Fruit fly (Drosophila melanogaster) whole organism, pupa: ENCODE measurements around the gene Gr89a.

Experiments used
- CG10348 ChIP-seq: fragments of 200-800 bp; sonication (Bioruptor generic); IDR thresholded peaks from 2 replicates; pipeline ENCODE4 v1.3.6; 2022; ENCODE audit warnings: missing biosample characterization, missing genetic modification characterization
- CG12605 ChIP-seq: fragments of 200-800 bp; sonication (Bioruptor generic); IDR thresholded peaks from 2 replicates; pipeline ENCODE4 v1.3.6; 2022; ENCODE audit warnings: missing biosample characterization, missing genetic modification characterization
- CG13204 ChIP-seq: fragments of 200-800 bp; sonication (Bioruptor generic); optimal IDR thresholded peaks from 2 replicates; lab custom pipeline; 2018; ENCODE audit warnings: missing biosample characterization, mild to moderate bottlenecking, missing genetic modification characterization, moderate library complexity
- CG14655 ChIP-seq: fragments of 200-800 bp; sonication (Bioruptor generic); optimal IDR thresholded peaks from 3 replicates; lab custom pipeline; 2017; ENCODE audit warnings: mild to moderate bottlenecking, missing biosample characterization, missing genetic modification reagents, missing genetic modification characterization
- CG15710 ChIP-seq: fragments of 200-800 bp; sonication (Bioruptor generic); optimal IDR thresholded peaks from 2 replicates; lab custom pipeline; 2018; ENCODE audit warnings: missing biosample characterization, mild to moderate bottlenecking, missing genetic modification characterization, moderate library complexity
- CG17806 ChIP-seq: fragments of 200-800 bp; sonication (Bioruptor generic); optimal IDR thresholded peaks from 2 replicates; lab custom pipeline; 2018; ENCODE audit warnings: missing biosample characterization, mild to moderate bottlenecking, missing genetic modification characterization, moderate library complexity
- CG32121 ChIP-seq: fragments of 200-800 bp; sonication (Bioruptor generic); IDR thresholded peaks from 2 replicates; pipeline ENCODE4 v1.3.6; 2022; ENCODE audit warnings: missing biosample characterization, missing genetic modification characterization
- CG34367 ChIP-seq: fragments of 200-800 bp; sonication (Bioruptor generic); optimal IDR thresholded peaks from 2 replicates; lab custom pipeline; 2018; ENCODE audit warnings: missing biosample characterization, mild to moderate bottlenecking, missing genetic modification characterization
- CG4496 ChIP-seq: fragments of 200-800 bp; sonication (Bioruptor generic); IDR thresholded peaks from 3 replicates; pipeline ENCODE4 v1.3.6; 2022; ENCODE audit warnings: missing biosample characterization, missing genetic modification characterization
- CG8159 ChIP-seq: fragments of 200-800 bp; sonication (Bioruptor generic); optimal IDR thresholded peaks from 3 replicates; lab custom pipeline; 2018; ENCODE audit warnings: missing biosample characterization, mild to moderate bottlenecking, missing genetic modification characterization, moderate library complexity
- CG8301 ChIP-seq: fragments of 200-800 bp; sonication (Bioruptor generic); optimal IDR thresholded peaks from 2 replicates; lab custom pipeline; 2018; ENCODE audit warnings: missing biosample characterization, mild to moderate bottlenecking, missing genetic modification characterization
- CG9948 ChIP-seq: fragments of 200-800 bp; sonication (Bioruptor generic); optimal IDR thresholded peaks from 2 replicates; lab custom pipeline; 2018; ENCODE audit warnings: missing biosample characterization, mild to moderate bottlenecking, missing genetic modification characterization, moderate library complexity
- D1 ChIP-seq: fragments of 200-800 bp; sonication (Bioruptor generic); optimal IDR thresholded peaks from 2 replicates; lab custom pipeline; 2018; ENCODE audit warnings: missing biosample characterization, mild to moderate bottlenecking, missing genetic modification characterization, moderate library complexity
- EcR ChIP-seq: fragments of 200-800 bp; sonication (Bioruptor generic); optimal IDR thresholded peaks from 3 replicates; lab custom pipeline; 2019; ENCODE audit warnings: missing biosample characterization, missing genetic modification characterization, mild to moderate bottlenecking, moderate library complexity, missing genetic modification reagents
- Ets98B ChIP-seq: fragments of 200-800 bp; sonication (Bioruptor generic); IDR thresholded peaks from 2 replicates; pipeline ENCODE4 v1.3.6; 2022; ENCODE audit warnings: missing biosample characterization, missing genetic modification characterization
- Pif1A ChIP-seq: fragments of 200-800 bp; sonication (Bioruptor generic); optimal IDR thresholded peaks from 3 replicates; lab custom pipeline; 2016; ENCODE audit warnings: missing biosample characterization, missing genetic modification characterization
- Pif1B ChIP-seq: fragments of 200-800 bp; sonication (Bioruptor generic); optimal IDR thresholded peaks from 3 replicates; lab custom pipeline; 2016; ENCODE audit warnings: missing biosample characterization, missing genetic modification characterization
- Snoo ChIP-seq: fragments of 200-800 bp; sonication (Bioruptor generic); optimal IDR thresholded peaks from 3 replicates; lab custom pipeline; 2017; ENCODE audit warnings: missing biosample characterization, mild to moderate bottlenecking, missing genetic modification characterization, inconsistent platforms
- fd96Ca ChIP-seq: fragments of 200-800 bp; sonication (Bioruptor generic); IDR thresholded peaks from 3 replicates; pipeline ENCODE4 v1.3.6; 2022; ENCODE audit warnings: missing biosample characterization, missing genetic modification characterization
- gl ChIP-seq: fragments of 200-800 bp; sonication (Bioruptor generic); optimal IDR thresholded peaks from 2 replicates; lab custom pipeline; 2018; ENCODE audit warnings: missing biosample characterization, mild to moderate bottlenecking, missing genetic modification characterization
- rn ChIP-seq: fragments of 200-800 bp; sonication (Bioruptor generic); IDR thresholded peaks from 2 replicates; pipeline ENCODE4 v1.3.6; 2022; ENCODE audit warnings: missing biosample characterization, missing genetic modification characterization

The Gr89a gene

DNA sequence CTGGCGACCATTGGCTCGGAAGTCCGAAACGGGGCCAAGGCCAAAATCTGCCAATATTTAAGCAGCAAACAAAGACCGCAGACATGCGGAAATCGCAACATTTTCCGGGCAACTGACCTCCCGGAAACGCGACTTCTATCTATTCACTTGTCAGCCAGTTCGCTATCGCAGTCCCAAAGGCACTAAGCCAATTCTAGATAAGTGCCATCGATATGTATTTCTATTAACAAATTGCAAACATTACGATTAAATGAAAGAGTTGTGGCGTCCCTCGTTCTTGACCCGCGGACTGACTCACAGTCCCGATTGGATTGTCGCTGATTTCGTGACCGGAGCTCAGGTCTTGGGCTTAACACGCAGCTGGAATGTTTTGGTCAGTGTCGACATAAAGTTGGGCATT, at the start of gene Gr89a:
Gene Gr89a, minus strand, starts transcription at position 101 of the 400 bp plus-strand sequence.
- TF ChIP-seq CG8159 (tag; lab: Kevin White, UChicago): no peak
- TF ChIP-seq CG32121: no peak
- TF ChIP-seq Ets98B: no peak
- TF ChIP-seq gl (tag; lab: Kevin White, UChicago): no peak
- TF ChIP-seq CG10348: no peak
- TF ChIP-seq Snoo (tag; lab: Kevin White, UChicago): no peak
- TF ChIP-seq CG9948: no peak
- TF ChIP-seq CG14655: no peak
- no peak for TF ChIP-seq D1 (tag; lab: Kevin White, UChicago)
- no peak for TF ChIP-seq EcR
- no peak for TF ChIP-seq CG34367 (tag; lab: Kevin White, UChicago)
- TF ChIP-seq CG17806 (tag; lab: Kevin White, UChicago): no peak
- no peak for TF ChIP-seq CG12605 (GFP tag; lab: Robert Waterston, UW)
- no peak for TF ChIP-seq Pif1B

DNA sequence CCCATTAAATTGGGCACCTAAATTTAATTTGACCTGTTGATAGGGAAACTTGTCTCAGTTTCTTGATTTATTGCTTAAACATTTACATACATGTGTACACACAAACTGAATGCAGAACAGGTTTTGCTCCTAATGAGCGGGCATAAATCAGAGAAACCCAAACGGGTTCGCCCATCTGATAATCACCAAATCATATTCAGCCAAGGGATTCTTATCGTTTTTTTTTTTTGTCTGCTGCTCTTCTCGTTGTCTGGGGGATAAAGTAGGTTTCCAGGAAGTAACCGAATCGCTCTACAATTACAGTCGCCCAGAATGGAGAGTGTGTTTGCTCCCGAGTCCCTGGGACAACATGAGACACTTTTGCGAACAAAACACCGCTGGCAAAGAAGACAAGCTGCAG, 46.9 kb upstream of the Gr89a start:
- no peak for TF ChIP-seq Ets98B
- no peak for TF ChIP-seq CG13204 (GFP tag; lab: Kevin White, UChicago)
- TF ChIP-seq D1 (tag; lab: Kevin White, UChicago): no peak
- no peak for TF ChIP-seq CG32121
- no peak for TF ChIP-seq CG10348
- no peak for TF ChIP-seq Pif1B
- TF ChIP-seq CG15710 (tag; lab: Kevin White, UChicago): no peak
- TF ChIP-seq CG12605 (GFP tag; lab: Robert Waterston, UW): no peak
- TF ChIP-seq CG8301: no peak
- no peak for TF ChIP-seq gl (tag; lab: Kevin White, UChicago)
- TF ChIP-seq CG17806 (tag; lab: Kevin White, UChicago): no peak
- no peak for TF ChIP-seq Snoo (tag; lab: Kevin White, UChicago)
- no peak for TF ChIP-seq CG4496 (GFP tag; lab: Robert Waterston, UW)
- no peak for TF ChIP-seq rn (GFP tag; lab: Robert Waterston, UW)
- TF ChIP-seq CG14655: no peak
- TF ChIP-seq Pif1A (GFP tag; lab: Kevin White, UChicago): no peak
- TF ChIP-seq CG9948: no peak
- TF ChIP-seq EcR: no peak
- TF ChIP-seq CG8159 (tag; lab: Kevin White, UChicago): no peak
- TF ChIP-seq CG34367 (tag; lab: Kevin White, UChicago): no peak

DNA sequence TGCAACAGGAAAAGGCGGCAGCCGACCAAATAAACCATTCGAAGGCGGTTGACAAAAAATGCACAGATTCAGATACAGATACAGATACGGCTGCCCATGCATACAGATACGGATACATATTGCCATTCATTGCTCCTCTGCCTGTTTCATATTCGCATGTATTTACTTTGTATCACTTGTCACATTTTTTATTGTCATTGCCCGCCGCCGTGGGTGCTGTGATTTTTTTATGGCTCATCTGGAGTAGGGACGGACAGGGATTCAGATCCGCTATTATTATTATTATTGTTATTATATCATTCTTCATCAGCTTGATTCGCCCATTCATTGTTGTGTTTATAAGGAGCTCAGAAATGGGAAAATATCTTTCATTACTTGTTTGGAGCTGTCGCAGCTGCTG, 43.8 kb upstream of the Gr89a start:
- TF ChIP-seq CG15710 (tag; lab: Kevin White, UChicago) (no peak), rn (GFP tag; lab: Robert Waterston, UW) (no peak), CG8301 (no peak), Snoo (tag; lab: Kevin White, UChicago) (no peak), CG4496 (GFP tag; lab: Robert Waterston, UW) (no peak), EcR (peak; percentile 25)

DNA sequence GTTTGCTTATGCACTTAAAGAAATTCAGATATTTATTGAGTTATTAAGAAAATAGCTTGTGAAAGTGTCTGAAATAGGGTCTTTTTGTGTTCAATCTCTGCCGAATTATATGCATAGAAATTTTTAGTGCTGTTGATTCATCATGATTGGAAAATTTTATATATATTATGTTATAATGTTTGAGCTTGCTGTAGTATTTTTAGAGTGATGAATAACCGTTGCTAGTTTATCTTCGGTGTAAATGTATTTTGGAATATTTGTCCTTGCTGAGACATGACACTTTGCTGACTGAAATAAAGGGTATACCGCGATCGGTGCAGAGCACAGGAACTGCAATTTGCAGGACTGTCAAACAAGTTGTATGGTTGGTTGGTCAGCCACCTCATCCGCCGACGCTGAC, 43.2 kb upstream of the Gr89a start:
- TF ChIP-seq CG14655 (peak; percentile 44), CG32121 (no peak), fd96Ca (GFP tag; lab: Robert Waterston, UW) (no peak), Pif1A (GFP tag; lab: Kevin White, UChicago) (peak; percentile 23), Ets98B (no peak), CG34367 (tag; lab: Kevin White, UChicago) (peak; percentile 20), CG8301 (peak; percentile 37), CG9948 (peak; percentile 40), CG15710 (tag; lab: Kevin White, UChicago) (peak; percentile 44), Snoo (tag; lab: Kevin White, UChicago) (no peak), CG13204 (GFP tag; lab: Kevin White, UChicago) (no peak), CG17806 (tag; lab: Kevin White, UChicago) (peak; percentile 63), CG8159 (tag; lab: Kevin White, UChicago) (peak; percentile 64)

DNA sequence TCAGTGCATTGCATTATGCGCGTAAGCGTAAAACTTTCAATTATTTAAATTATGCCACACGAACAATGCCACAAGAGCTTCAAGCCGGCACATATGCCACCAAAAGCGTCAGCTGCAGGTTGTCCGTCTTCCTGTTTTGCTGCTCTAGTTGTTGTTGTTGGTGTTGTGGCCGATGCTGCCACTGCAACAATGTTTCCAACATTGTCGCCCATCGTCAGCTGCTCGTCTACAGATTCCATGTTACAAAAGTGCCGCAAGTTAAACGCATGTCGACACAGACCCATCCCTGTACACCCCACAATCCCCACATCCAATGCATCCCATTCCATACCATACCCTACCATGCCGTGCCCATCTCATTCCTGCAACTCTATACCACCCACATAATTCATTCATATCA, 42.5 kb upstream of the Gr89a start:
- no peak for TF ChIP-seq CG32121
- no peak for TF ChIP-seq Snoo (tag; lab: Kevin White, UChicago)
- TF ChIP-seq, all 21 proteins: peak for 0

DNA sequence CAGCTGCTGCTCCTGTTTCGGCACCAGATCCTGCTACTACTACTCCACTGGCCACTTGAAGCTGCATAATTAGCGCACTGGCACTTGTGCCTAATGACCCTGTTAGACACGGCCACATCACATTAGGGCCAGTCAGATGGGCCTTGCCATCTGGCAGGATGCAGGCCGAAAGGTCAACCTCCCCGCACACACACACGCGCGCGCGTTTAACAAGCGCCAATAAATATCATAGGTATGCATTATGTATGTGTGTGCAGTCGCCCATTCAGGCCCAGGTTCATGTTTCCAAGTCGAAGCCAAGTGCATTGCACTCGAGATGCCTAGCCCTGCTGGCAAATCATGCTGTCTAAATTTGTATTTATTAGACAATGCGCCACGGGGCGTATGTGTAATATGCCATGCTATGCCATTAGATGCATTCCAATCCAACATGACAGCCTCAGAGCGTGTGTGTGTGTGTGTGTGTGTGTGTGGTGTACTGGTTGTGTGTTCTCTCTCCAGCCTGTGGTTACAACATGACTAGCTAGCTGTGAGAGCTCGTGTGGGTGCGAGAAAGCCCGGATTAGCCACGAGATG, 40.2 kb upstream of the Gr89a start:
- TF ChIP-seq CG4496 (GFP tag; lab: Robert Waterston, UW) (no peak), CG8301 (no peak), Pif1A (GFP tag; lab: Kevin White, UChicago) (no peak), CG8159 (tag; lab: Kevin White, UChicago) (no peak), CG9948 (no peak), fd96Ca (GFP tag; lab: Robert Waterston, UW) (no peak), Snoo (tag; lab: Kevin White, UChicago) (no peak), D1 (tag; lab: Kevin White, UChicago) (no peak), CG17806 (tag; lab: Kevin White, UChicago) (no peak), CG32121 (no peak), CG15710 (tag; lab: Kevin White, UChicago) (no peak), CG14655 (no peak), CG34367 (tag; lab: Kevin White, UChicago) (no peak), EcR (no peak)

DNA sequence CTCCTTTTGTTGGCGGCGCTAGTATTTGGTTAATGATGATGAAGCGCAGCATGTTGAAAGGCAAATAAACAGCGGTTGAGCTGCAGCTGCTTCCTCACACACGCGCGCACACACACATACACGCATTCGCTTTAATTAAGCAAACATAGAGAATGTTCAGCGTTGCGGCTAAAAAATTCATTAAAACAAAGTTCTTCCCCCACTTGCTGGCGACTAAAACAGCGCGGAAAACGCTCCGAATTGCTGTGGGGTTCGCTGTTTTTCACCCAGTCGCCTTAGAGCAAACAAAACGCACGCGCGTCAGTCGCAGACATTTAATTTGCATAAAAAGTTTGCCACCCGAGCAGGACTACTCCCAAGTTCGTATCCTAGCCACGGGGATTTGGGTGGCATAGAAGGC, 38.5 kb upstream of the Gr89a start:
- TF ChIP-seq gl (tag; lab: Kevin White, UChicago) (no peak), CG10348 (no peak), CG34367 (tag; lab: Kevin White, UChicago) (no peak), CG12605 (GFP tag; lab: Robert Waterston, UW) (no peak), CG13204 (GFP tag; lab: Kevin White, UChicago) (no peak), Pif1B (no peak), CG32121 (no peak), CG8301 (no peak), CG4496 (GFP tag; lab: Robert Waterston, UW) (no peak)
- TF ChIP-seq, all 21 proteins: peak for 0
